Worm (Caenorhabditis elegans): ENCODE results near the gene F09B12.5.

ce11 chrX:15075170-15075569, 9.3 kb upstream of the F09B12.5 start:
- TF ChIP-seq W03F9.2 (tag; optimal IDR thresholded peaks at IDR 0.05) (no peak), dao-5 (tag; optimal IDR thresholded peaks at IDR 0.05) (no peak), him-1 (tag; optimal IDR thresholded peaks at IDR 0.05) (no peak)
